Fruit fly (Drosophila melanogaster): Measurements from ENCODE around the gene Eip74EF.

Gene Eip74EF

dm6 chr3L:17610896-17611711, 8.0 kb downstream of the Eip74EF start:
- TF ChIP-seq CG32006 (GFP tag; optimal IDR thresholded peaks at IDR 0.05): peak; percentile 99
- TF ChIP-seq CG11762 (GFP tag; optimal IDR thresholded peaks at IDR 0.05; ENCODE audit: insufficient read depth): peak; percentile 90
- peak; percentile 93 for TF ChIP-seq cyc (GFP tag; optimal IDR thresholded peaks at IDR 0.05)
- TF ChIP-seq OdsH (GFP tag; optimal IDR thresholded peaks at IDR 0.05): peak; percentile 95
- TF ChIP-seq Eip75B (GFP tag; optimal IDR thresholded peaks at IDR 0.05): peak; percentile 80
- TF ChIP-seq CG3919 (GFP tag; optimal IDR thresholded peaks at IDR 0.05): peak; percentile 91
- peak; percentile 98 for TF ChIP-seq Eip78C (GFP tag)
- TF ChIP-seq Ets21C (GFP tag; optimal IDR thresholded peaks at IDR 0.05): peak; percentile 85
- TF ChIP-seq Sox14 (GFP tag; optimal IDR thresholded peaks at IDR 0.05): peak; percentile 88
- TF ChIP-seq salr (GFP tag; optimal IDR thresholded peaks at IDR 0.05): peak in 1 of 2 experiments; percentile 99
- peak; percentile 77 for TF ChIP-seq CG8319 (GFP tag; optimal IDR thresholded peaks at IDR 0.05)
- TF ChIP-seq achi (GFP tag; optimal IDR thresholded peaks at IDR 0.05): peak; percentile 93
- TF ChIP-seq Ets96B (tag; optimal IDR thresholded peaks at IDR 0.05): peak; percentile 72
- TF ChIP-seq ss (GFP tag; optimal IDR thresholded peaks at IDR 0.05): peak in 1 of 2 experiments; percentile 53
- TF ChIP-seq svp (GFP tag): peak; percentile 98
- TF ChIP-seq lz (GFP tag; optimal IDR thresholded peaks at IDR 0.05): peak; percentile 92
- TF ChIP-seq vri (GFP tag; optimal IDR thresholded peaks at IDR 0.05): peak; percentile 63
- TF ChIP-seq CG11902 (GFP tag; optimal IDR thresholded peaks at IDR 0.05): peak; percentile 79
- TF ChIP-seq Blimp-1 (GFP tag; optimal IDR thresholded peaks at IDR 0.05): peak; percentile 89
- peak; percentile 61 for TF ChIP-seq CG6808 (GFP tag; optimal IDR thresholded peaks at IDR 0.05)
- TF ChIP-seq CG3032 (tag; optimal IDR thresholded peaks at IDR 0.05): peak; percentile 73
- TF ChIP-seq Hr38 (GFP tag; optimal IDR thresholded peaks at IDR 0.05): no peak
- peak; percentile 41 for TF ChIP-seq CG9139 (GFP tag; optimal IDR thresholded peaks at IDR 0.05)
- peak; percentile 91 for TF ChIP-seq CG31627 (GFP tag; optimal IDR thresholded peaks at IDR 0.05)
- peak; percentile 95 for TF ChIP-seq Hr4 (GFP tag; optimal IDR thresholded peaks at IDR 0.05)
- TF ChIP-seq pdm3 (GFP tag; optimal IDR thresholded peaks at IDR 0.05): peak; percentile 89
- TF ChIP-seq CG15336 (GFP tag; IDR thresholded peaks at IDR 0.05): peak; percentile 93
- peak; percentile 96 for TF ChIP-seq Smox (GFP tag; optimal IDR thresholded peaks at IDR 0.05)
- peak; percentile 69 for TF ChIP-seq spab (GFP tag; optimal IDR thresholded peaks at IDR 0.05)
- TF ChIP-seq fd59A (GFP tag; optimal IDR thresholded peaks at IDR 0.05): peak; percentile 69
- TF ChIP-seq CG11294 (GFP tag; IDR thresholded peaks at IDR 0.05): peak; percentile 74
- peak; percentile 99 for TF ChIP-seq CG4318 (GFP tag; optimal IDR thresholded peaks at IDR 0.05)
- TF ChIP-seq fkh (GFP tag; optimal IDR thresholded peaks at IDR 0.05): no peak
- peak; percentile 96 for TF ChIP-seq CG6276 (GFP tag; optimal IDR thresholded peaks at IDR 0.05)
- peak; percentile 95 for TF ChIP-seq acj6 (GFP tag; optimal IDR thresholded peaks at IDR 0.05)
- TF ChIP-seq CG16779 (tag; optimal IDR thresholded peaks at IDR 0.05): peak; percentile 84
- TF ChIP-seq fd85E (GFP tag; optimal IDR thresholded peaks at IDR 0.05): peak; percentile 23
- peak; percentile 92 for TF ChIP-seq CG34406 (GFP tag; optimal IDR thresholded peaks at IDR 0.05)
- TF ChIP-seq topi (GFP tag; optimal IDR thresholded peaks at IDR 0.05): peak; percentile 94
- TF ChIP-seq Hr39 (GFP tag; optimal IDR thresholded peaks at IDR 0.05): peak; percentile 90
- peak; percentile 94 for TF ChIP-seq net (GFP tag; optimal IDR thresholded peaks at IDR 0.05)
- TF ChIP-seq CG10669 (GFP tag; optimal IDR thresholded peaks at IDR 0.05): peak; percentile 61
- TF ChIP-seq CG6854 (GFP tag; optimal IDR thresholded peaks at IDR 0.05): peak; percentile 78
- TF ChIP-seq CG1621 (tag; optimal IDR thresholded peaks at IDR 0.05): no peak
- peak; percentile 80 for TF ChIP-seq CG6792 (GFP tag; optimal IDR thresholded peaks at IDR 0.05)
- TF ChIP-seq CG8632 (GFP tag; optimal IDR thresholded peaks at IDR 0.05): peak; percentile 89
- peak; percentile 96 for TF ChIP-seq esn (GFP tag; optimal IDR thresholded peaks at IDR 0.05)
- TF ChIP-seq Gug (GFP tag; IDR thresholded peaks at IDR 0.05): peak; percentile 87
- peak; percentile 81 for TF ChIP-seq Sox15 (GFP tag; optimal IDR thresholded peaks at IDR 0.05)
- peak; percentile 91 for TF ChIP-seq Lpt (GFP tag; optimal IDR thresholded peaks at IDR 0.05)

Data from whole organism, prepupa.